Fruit fly (Drosophila melanogaster) whole organism, embryonic: ENCODE measurements around the gene Reg-2.

Experiments
- BEAF-32 ChIP-seq: fragments of 200-800 bp; sonication (Bioruptor generic); optimal IDR thresholded peaks from 3 replicates; lab custom pipeline; 2017; ENCODE audit warnings: missing biosample characterization, missing genetic modification characterization, mild to moderate bottlenecking, moderate library complexity, missing genetic modification reagents
- CG10209 ChIP-seq: fragments of 200-800 bp; sonication (Bioruptor generic); optimal IDR thresholded peaks from 3 replicates; lab custom pipeline; 2017; ENCODE audit warnings: missing biosample characterization, mild to moderate bottlenecking, missing genetic modification characterization, missing genetic modification reagents
- CG15514 ChIP-seq: fragments of 200-800 bp; sonication (Bioruptor generic); optimal IDR thresholded peaks from 3 replicates; lab custom pipeline; 2017; ENCODE audit warnings: missing biosample characterization, missing genetic modification characterization, mild to moderate bottlenecking, moderate library complexity, missing genetic modification reagents
- CG1603 ChIP-seq: fragments of 200-800 bp; sonication (Bioruptor generic); optimal IDR thresholded peaks from 2 replicates; lab custom pipeline; 2019; ENCODE audit warnings: missing biosample characterization, mild to moderate bottlenecking, missing genetic modification characterization, moderate library complexity
- CG16779 ChIP-seq: fragments of 200-800 bp; sonication (Bioruptor generic); IDR thresholded peaks from 2 replicates; pipeline ENCODE4 v1.3.6; 2022; ENCODE audit warnings: missing biosample characterization, missing genetic modification characterization
- CG30020 ChIP-seq: fragments of 200-800 bp; optimal IDR thresholded peaks from 2 replicates; lab custom pipeline; 2019; ENCODE audit warnings: missing biosample characterization, mild to moderate bottlenecking, missing genetic modification characterization, moderate library complexity
- CG3163 ChIP-seq: fragments of 200-800 bp; sonication (Bioruptor generic); optimal IDR thresholded peaks from 3 replicates; lab custom pipeline; 2016; ENCODE audit warnings: missing biosample characterization, missing genetic modification characterization
- CG3281 ChIP-seq: fragments of 200-800 bp; sonication (Bioruptor generic); optimal IDR thresholded peaks from 3 replicates; lab custom pipeline; 2017; ENCODE audit warnings: missing biosample characterization, mild to moderate bottlenecking, missing genetic modification characterization
- CG3995 ChIP-seq: fragments of 200-800 bp; sonication (Bioruptor generic); optimal IDR thresholded peaks from 3 replicates; lab custom pipeline; 2016; ENCODE audit warnings: missing biosample characterization, missing genetic modification characterization
- CG4424 ChIP-seq: fragments of 200-800 bp; sonication (Bioruptor generic); optimal IDR thresholded peaks from 3 replicates; lab custom pipeline; 2016; ENCODE audit warnings: missing biosample characterization, missing genetic modification characterization
- CG5180 ChIP-seq: fragments of 200-800 bp; sonication (Bioruptor generic); optimal IDR thresholded peaks from 3 replicates; lab custom pipeline; 2017; ENCODE audit warnings: missing biosample characterization, missing genetic modification characterization, mild to moderate bottlenecking, moderate library complexity, missing genetic modification reagents
- CG8290 ChIP-seq, 3 experiments: fragments of 200-800 bp; sonication (Bioruptor generic); optimal IDR thresholded peaks; 2 replicates each; lab custom pipeline; 2016 to 2019; ENCODE audit warnings: missing biosample characterization in 3 of 3, missing genetic modification characterization in 3 of 3, mild to moderate bottlenecking in 2 of 3, moderate library complexity in 1 of 3
- CG9817 ChIP-seq: fragments of 200-800 bp; sonication (Bioruptor generic); optimal IDR thresholded peaks from 2 replicates; lab custom pipeline; 2018; ENCODE audit warnings: missing biosample characterization, mild to moderate bottlenecking, missing genetic modification characterization, moderate library complexity
- CkIIα-i1 ChIP-seq: fragments of 200-800 bp; sonication (Bioruptor generic); IDR thresholded peaks from 2 replicates; pipeline ENCODE4 v1.3.6; 2022; ENCODE audit warnings: missing biosample characterization, missing genetic modification characterization
- Dbx ChIP-seq: fragments of 200-800 bp; sonication (Bioruptor generic); IDR thresholded peaks from 3 replicates; pipeline ENCODE4 v1.3.6; 2022; ENCODE audit warnings: missing biosample characterization, missing genetic modification characterization
- Dref ChIP-seq: fragments of 200-800 bp; sonication (Bioruptor generic); IDR thresholded peaks from 2 replicates; pipeline ENCODE4 v1.3.6; 2022; ENCODE audit warnings: missing biosample characterization, missing genetic modification characterization
- Elba2 ChIP-seq: fragments of 200-800 bp; sonication (Bioruptor generic); optimal IDR thresholded peaks from 3 replicates; lab custom pipeline; 2016; ENCODE audit warnings: missing biosample characterization, missing genetic modification characterization
- Fer1 ChIP-seq: fragments of 200-800 bp; sonication (Bioruptor generic); optimal IDR thresholded peaks from 2 replicates; lab custom pipeline; 2017; ENCODE audit warnings: missing biosample characterization, mild to moderate bottlenecking, missing genetic modification characterization
- HLH54F ChIP-seq: fragments of 200-800 bp; sonication (Bioruptor generic); optimal IDR thresholded peaks from 3 replicates; lab custom pipeline; 2016; ENCODE audit warnings: missing biosample characterization, missing genetic modification characterization
- HLHmδ ChIP-seq: fragments of 200-800 bp; sonication (Bioruptor generic); optimal IDR thresholded peaks from 2 replicates; lab custom pipeline; 2018; ENCODE audit warnings: missing biosample characterization, mild to moderate bottlenecking, missing genetic modification characterization, moderate library complexity
- Hmx ChIP-seq: fragments of 200-800 bp; sonication (Bioruptor generic); optimal IDR thresholded peaks from 2 replicates; lab custom pipeline; 2016; ENCODE audit warnings: missing biosample characterization, missing genetic modification characterization
- Hr78 ChIP-seq, 2 experiments: fragments of 200-800 bp in 1 of 2; fragments of >200 bp in 1 of 2; sonication (Bioruptor generic) in 1 of 2; optimal IDR thresholded peaks; 2 replicates each; lab custom pipeline; 2017 to 2019; ENCODE audit warnings: missing biosample characterization in 2 of 2, missing genetic modification characterization in 2 of 2, mild to moderate bottlenecking in 1 of 2, moderate library complexity in 1 of 2
- MESR4 ChIP-seq: fragments of 200-800 bp; sonication (Bioruptor generic); optimal IDR thresholded peaks from 2 replicates; lab custom pipeline; 2018; ENCODE audit warnings: missing biosample characterization, mild to moderate bottlenecking, missing genetic modification characterization, moderate library complexity
- Nf-YC ChIP-seq: fragments of 200-800 bp; optimal IDR thresholded peaks from 3 replicates; lab custom pipeline; 2019; ENCODE audit warnings: missing biosample characterization, mild to moderate bottlenecking, missing genetic modification characterization, moderate library complexity
- Oli ChIP-seq: fragments of 200-800 bp; sonication (Bioruptor generic); optimal IDR thresholded peaks from 2 replicates; lab custom pipeline; 2018; ENCODE audit warnings: missing biosample characterization, mild to moderate bottlenecking, missing genetic modification characterization, moderate library complexity
- Ptx1 ChIP-seq: fragments of 200-800 bp; sonication (Bioruptor generic); IDR thresholded peaks from 2 replicates; pipeline ENCODE4 v1.3.6; 2022; ENCODE audit warnings: missing biosample characterization, missing genetic modification characterization
- Scr ChIP-seq: fragments of 200-800 bp; sonication (Bioruptor generic); IDR thresholded peaks from 2 replicates; pipeline ENCODE4 v1.3.6; 2022; ENCODE audit warnings: missing biosample characterization, missing genetic modification characterization; ENCODE audit not compliant: partially characterized antibody
- Spps ChIP-seq: fragments of 200-800 bp; sonication (Bioruptor generic); optimal IDR thresholded peaks from 2 replicates; lab custom pipeline; 2018; ENCODE audit warnings: missing biosample characterization, mild to moderate bottlenecking, missing genetic modification characterization
- Taf1 ChIP-seq: fragments of 200-800 bp; sonication (Bioruptor generic); IDR thresholded peaks from 2 replicates; pipeline ENCODE4 v1.3.6; 2022; ENCODE audit warnings: missing biosample characterization, missing genetic modification characterization
- Tbp ChIP-seq: fragments of >200 bp; optimal IDR thresholded peaks from 2 replicates; lab custom pipeline; 2018; ENCODE audit warnings: missing biosample characterization, missing genetic modification characterization
- bowl ChIP-seq: fragments of 200-800 bp; sonication (Bioruptor generic); IDR thresholded peaks from 2 replicates; pipeline ENCODE4 v1.3.6; 2022; ENCODE audit warnings: missing biosample characterization, missing genetic modification characterization
- cas ChIP-seq: fragments of 200-800 bp; sonication (Bioruptor generic); IDR thresholded peaks from 2 replicates; pipeline ENCODE4 v1.3.6; 2022; ENCODE audit warnings: missing biosample characterization, missing genetic modification characterization
- croc ChIP-seq: fragments of 200-800 bp; sonication (Bioruptor generic); conservative IDR thresholded peaks from 3 replicates; pipeline ENCODE4 v1.3.6; 2022; ENCODE audit warnings: missing biosample characterization, missing genetic modification characterization
- en ChIP-seq: fragments of 200-800 bp; sonication (Bioruptor generic); optimal IDR thresholded peaks from 2 replicates; lab custom pipeline; 2016; ENCODE audit warnings: missing biosample characterization, missing genetic modification characterization
- eyg ChIP-seq: fragments of 200-800 bp; sonication (Bioruptor generic); optimal IDR thresholded peaks from 3 replicates; lab custom pipeline; 2016; ENCODE audit warnings: missing biosample characterization, missing genetic modification characterization
- fd102C ChIP-seq: fragments of 200-800 bp; sonication (Bioruptor generic); optimal IDR thresholded peaks from 2 replicates; lab custom pipeline; 2018; ENCODE audit warnings: missing biosample characterization, mild to moderate bottlenecking, missing genetic modification characterization, moderate library complexity
- fd64A ChIP-seq: fragments of 200-800 bp; sonication (Bioruptor generic); optimal IDR thresholded peaks from 3 replicates; lab custom pipeline; 2018; ENCODE audit warnings: missing biosample characterization, mild to moderate bottlenecking, missing genetic modification characterization
- gsb ChIP-seq: fragments of 200-800 bp; sonication (Bioruptor generic); IDR thresholded peaks from 2 replicates; pipeline ENCODE4 v1.3.6; 2022; ENCODE audit warnings: missing biosample characterization, missing genetic modification characterization
- h ChIP-seq: fragments of >200 bp; optimal IDR thresholded peaks from 2 replicates; lab custom pipeline; 2017
- ken ChIP-seq: fragments of 200-800 bp; sonication (Bioruptor generic); IDR thresholded peaks from 3 replicates; pipeline ENCODE4 v1.3.6; 2022; ENCODE audit warnings: missing biosample characterization, missing genetic modification characterization
- lmd ChIP-seq: fragments of 200-800 bp; sonication (Bioruptor generic); IDR thresholded peaks from 2 replicates; pipeline ENCODE4 v1.3.6; 2022; ENCODE audit warnings: missing biosample characterization, missing genetic modification characterization
- nmo ChIP-seq: fragments of 200-800 bp; sonication (Bioruptor generic); optimal IDR thresholded peaks from 2 replicates; lab custom pipeline; 2018; ENCODE audit warnings: missing biosample characterization, mild to moderate bottlenecking, missing genetic modification characterization, moderate library complexity
- oc ChIP-seq: fragments of 200-800 bp; sonication (Bioruptor generic); optimal IDR thresholded peaks from 2 replicates; lab custom pipeline; 2018; ENCODE audit warnings: missing biosample characterization, mild to moderate bottlenecking, missing genetic modification characterization, moderate library complexity
- p53 ChIP-seq: fragments of 200-800 bp; sonication (Bioruptor generic); optimal IDR thresholded peaks from 2 replicates; lab custom pipeline; 2016; ENCODE audit warnings: missing biosample characterization, missing genetic modification characterization
- psq ChIP-seq: fragments of 200-800 bp; sonication (Bioruptor generic); optimal IDR thresholded peaks from 2 replicates; lab custom pipeline; 2017; ENCODE audit warnings: missing biosample characterization, missing genetic modification characterization
- sens-2 ChIP-seq: fragments of 200-800 bp; sonication (Bioruptor generic); IDR thresholded peaks from 2 replicates; pipeline ENCODE4 v1.3.6; 2022; ENCODE audit warnings: missing biosample characterization, missing genetic modification characterization
- sqz ChIP-seq: fragments of 200-800 bp; sonication (Bioruptor generic); optimal IDR thresholded peaks from 3 replicates; lab custom pipeline; 2018; ENCODE audit warnings: missing biosample characterization, mild to moderate bottlenecking, missing genetic modification characterization
- z ChIP-seq: fragments of 200-800 bp; sonication (Bioruptor generic); IDR thresholded peaks from 3 replicates; pipeline ENCODE4 v1.3.6; 2022; ENCODE audit warnings: missing biosample characterization, missing genetic modification characterization

Reg-2 gene

DNA sequence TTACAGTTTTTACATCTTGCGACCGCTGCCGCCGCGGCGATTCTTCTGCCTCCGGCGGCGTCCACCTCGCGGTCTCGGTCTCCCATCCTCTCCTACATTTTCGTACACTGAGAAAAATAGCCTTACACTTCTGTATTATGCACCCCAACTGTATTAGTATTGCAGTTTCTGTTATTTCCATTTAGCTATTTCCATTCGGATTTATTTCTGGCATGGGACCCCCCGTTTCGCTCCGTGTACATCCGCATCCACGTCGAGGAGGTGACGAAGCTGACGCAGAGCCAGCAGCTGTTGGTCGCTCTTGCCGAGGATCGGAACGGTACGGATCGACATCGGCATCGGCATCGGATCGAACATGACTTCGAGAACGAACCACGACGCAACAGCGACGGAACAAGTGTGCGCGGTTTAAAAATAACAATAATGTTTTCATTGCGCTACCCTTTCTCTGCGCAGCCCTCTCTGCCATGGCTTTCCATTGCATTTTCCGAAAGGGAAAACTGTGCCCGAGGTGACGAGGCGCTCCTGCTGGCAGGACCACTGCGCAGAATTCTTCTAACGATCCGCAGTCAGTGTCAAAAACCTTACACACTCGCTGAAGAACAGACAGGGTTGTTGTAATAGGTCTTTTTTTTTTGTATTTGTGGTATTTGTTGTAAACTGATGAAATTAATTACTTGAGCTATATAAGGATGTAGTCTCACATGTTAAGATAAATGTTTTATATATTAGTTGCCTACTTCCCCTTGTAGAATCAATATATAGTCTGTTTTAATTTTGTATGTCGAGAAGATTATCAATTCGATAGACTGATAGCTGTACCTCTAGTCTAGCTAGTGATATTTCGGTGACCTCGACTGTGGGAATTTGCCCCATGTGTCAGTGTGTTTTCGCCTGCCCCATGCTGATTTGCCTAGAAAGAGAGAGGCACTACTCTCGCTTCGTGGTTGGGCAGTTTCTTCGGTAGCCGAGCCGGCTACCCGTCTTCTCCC, 16.8 kb downstream of the Reg-2 start (continued):
- peak; percentile 93 for TF ChIP-seq ken (GFP tag; lab: Robert Waterston, UW)
- TF ChIP-seq CkIIα-i1: no peak
- no peak for TF ChIP-seq BEAF-32 (GFP tag; lab: Kevin White, UChicago)
- peak; percentile 93 for TF ChIP-seq Ptx1 (GFP tag; lab: Robert Waterston, UW)
- peak; percentile 79 for TF ChIP-seq bowl (GFP tag; lab: Robert Waterston, UW)
- no peak for TF ChIP-seq h (lab: Kevin White, UChicago)
- peak; percentile 79 for TF ChIP-seq eyg (GFP tag; lab: Kevin White, UChicago)
- TF ChIP-seq sqz (GFP tag; lab: Kevin White, UChicago): no peak
- TF ChIP-seq CG1603 (tag; lab: Kevin White, UChicago): peak; percentile 95
- peak; percentile 73 for TF ChIP-seq Taf1 (GFP tag; lab: Robert Waterston, UW)
- peak; percentile 91 for TF ChIP-seq HLH54F (GFP tag; lab: Kevin White, UChicago)
- TF ChIP-seq fd64A (GFP tag; lab: Kevin White, UChicago): peak; percentile 77
- no peak for TF ChIP-seq Scr (GFP tag; lab: Robert Waterston, UW)
- TF ChIP-seq CG15514 (GFP tag; lab: Kevin White, UChicago): peak; percentile 68
- TF ChIP-seq Hr78 (GFP tag; optimal IDR thresholded peaks at IDR 0.05; lab: Kevin White, UChicago): peak in 1 of 2 experiments; percentile 51
- TF ChIP-seq Elba2 (GFP tag; lab: Kevin White, UChicago): peak; percentile 41
- TF ChIP-seq oc (tag; lab: Kevin White, UChicago): peak; percentile 83
- TF ChIP-seq Nf-YC (tag; lab: Kevin White, UChicago): peak; percentile 76
- peak; percentile 85 for TF ChIP-seq croc (GFP tag; lab: Robert Waterston, UW)
- TF ChIP-seq CG5180 (GFP tag; lab: Kevin White, UChicago): peak; percentile 95
- peak; percentile 85 for TF ChIP-seq gsb (GFP tag; lab: Robert Waterston, UW)
- peak; percentile 91 for TF ChIP-seq CG9817 (tag; lab: Kevin White, UChicago)
- TF ChIP-seq CG3995: peak; percentile 37
- TF ChIP-seq HLHmδ (GFP tag; lab: Kevin White, UChicago): no peak
- peak; percentile 87 for TF ChIP-seq en (GFP tag; lab: Kevin White, UChicago)
- peak; percentile 87 for TF ChIP-seq CG4424 (GFP tag; lab: Kevin White, UChicago)
- TF ChIP-seq Dbx: peak; percentile 92
- peak; percentile 87 for TF ChIP-seq Oli (tag; lab: Kevin White, UChicago)
- TF ChIP-seq MESR4 (GFP tag; lab: Kevin White, UChicago): peak; percentile 26
- peak; percentile 38; the same call in 1 of the 2 replicates for TF ChIP-seq Dref (GFP tag; lab: Robert Waterston, UW)
- TF ChIP-seq fd102C (GFP tag; lab: Kevin White, UChicago): peak; percentile 61
- TF ChIP-seq sens-2 (GFP tag; lab: Robert Waterston, UW): peak; percentile 87
- TF ChIP-seq Hmx: peak; percentile 36
- peak; percentile 70 for TF ChIP-seq CG3163
- TF ChIP-seq Fer1: peak; percentile 83
- peak; percentile 93 for TF ChIP-seq lmd (GFP tag; lab: Robert Waterston, UW)
- peak; percentile 92 for TF ChIP-seq CG16779
- TF ChIP-seq CG8290 (GFP tag; optimal IDR thresholded peaks at IDR 0.05; lab: Kevin White, UChicago): peak; percentile 81
- TF ChIP-seq CG8290 (tag; optimal IDR thresholded peaks at IDR 0.05; lab: Kevin White, UChicago): peak; percentile 25 to 98
- TF ChIP-seq CG30020 (tag; lab: Kevin White, UChicago): peak; percentile 52
- TF ChIP-seq p53 (GFP tag; lab: Kevin White, UChicago): peak; percentile 86
- peak; percentile 86 for TF ChIP-seq CG10209 (GFP tag; lab: Kevin White, UChicago)
- peak; percentile 81; the same call in 1 of the 2 replicates for TF ChIP-seq cas (GFP tag; lab: Robert Waterston, UW)
- peak; percentile 83 for TF ChIP-seq nmo (GFP tag; lab: Kevin White, UChicago)
- TF ChIP-seq CG3281 (GFP tag; lab: Kevin White, UChicago): peak; percentile 85
- peak; percentile 63; the same call in 2 of the 3 replicates for TF ChIP-seq z (GFP tag; lab: Robert Waterston, UW)
- peak; percentile 73 for TF ChIP-seq Spps (tag; lab: Kevin White, UChicago)
- peak; percentile 24 for TF ChIP-seq psq (GFP tag; lab: Kevin White, UChicago)
- no peak for TF ChIP-seq Tbp (GFP tag; lab: Kevin White, UChicago)
